Worm (Caenorhabditis elegans) whole organism, L4 larva: ENCODE data around the gene pbo-4.

Experiments used
- F26F4.8 ChIP-seq: fragments of 200-800 bp; sonication (Bioruptor generic); conservative IDR thresholded peaks from 2 replicates; pipeline ENCODE4 v1.3.6; 2022; ENCODE audit warnings: missing genetic modification characterization, missing compliant biosample characterization
- R02D3.7 ChIP-seq: fragments of 150-350 bp; sonication (generic microtip); optimal IDR thresholded peaks from 3 replicates; lab custom pipeline; 2014; ENCODE audit warnings: missing biosample characterization, missing genetic modification characterization
- Y48G9A.11 ChIP-seq: fragments of 200-800 bp; sonication (Bioruptor generic); IDR thresholded peaks from 2 replicates; pipeline ENCODE4 v1.3.6; 2022; ENCODE audit warnings: missing genetic modification reagents, missing genetic modification characterization, missing compliant biosample characterization
- ZK337.2 ChIP-seq: fragments of 200-800 bp; sonication (Bioruptor generic); IDR thresholded peaks from 2 replicates; pipeline ENCODE4 v1.3.6; 2022; ENCODE audit warnings: missing genetic modification reagents, missing genetic modification characterization, missing compliant biosample characterization
- aha-1 ChIP-seq: fragments of 150-350 bp; peaks from one replicate; lab custom pipeline; 2014; ENCODE audit warnings: missing biosample characterization, missing genetic modification characterization
- arid-1 ChIP-seq: fragments of 200-800 bp; sonication (Bioruptor generic); conservative IDR thresholded peaks from 2 replicates; pipeline ENCODE4 v1.3.6; 2022; ENCODE audit warnings: missing genetic modification reagents, missing genetic modification characterization, missing compliant biosample characterization
- ceh-28 ChIP-seq: fragments of 150-350 bp; optimal IDR thresholded peaks from 2 replicates; lab custom pipeline; 2014; ENCODE audit warnings: missing biosample characterization, missing genetic modification reagents, missing genetic modification characterization
- ceh-32 ChIP-seq: sonication (generic microtip); optimal IDR thresholded peaks from 2 replicates; lab custom pipeline; 2016; ENCODE audit warnings: mild to moderate bottlenecking, missing genetic modification characterization, missing compliant biosample characterization; ENCODE audit not compliant: poor library complexity
- ceh-62 ChIP-seq: sonication (generic microtip); optimal IDR thresholded peaks from 2 replicates; lab custom pipeline; 2017; ENCODE audit warnings: missing biosample characterization, missing genetic modification characterization
- daf-16 ChIP-seq, 3 experiments: sonication (generic microtip); optimal IDR thresholded peaks; 2 replicates each; lab custom pipeline; 2016 to 2017; ENCODE audit warnings: missing genetic modification characterization in 3 of 3, missing genetic modification reagents in 3 of 3, mild to moderate bottlenecking in 2 of 3, missing compliant biosample characterization in 2 of 3, missing biosample characterization in 1 of 3, moderate library complexity in 1 of 3
- dmd-6 ChIP-seq: fragments of 200-800 bp; sonication (Bioruptor generic); IDR thresholded peaks from 2 replicates; pipeline ENCODE4 v1.3.6; 2022; ENCODE audit warnings: missing genetic modification reagents, missing genetic modification characterization, missing compliant biosample characterization
- dmd-8 ChIP-seq: fragments of 200-800 bp; sonication (Bioruptor generic); IDR thresholded peaks from 2 replicates; pipeline ENCODE4 v1.3.6; 2022; ENCODE audit warnings: missing genetic modification characterization, missing compliant biosample characterization
- dpl-1 ChIP-seq: fragments of 150-350 bp; optimal IDR thresholded peaks from 2 replicates; lab custom pipeline; 2014; ENCODE audit warnings: missing biosample characterization, missing genetic modification reagents, missing genetic modification characterization
- duxl-1 ChIP-seq: sonication (generic microtip); optimal IDR thresholded peaks from 2 replicates; lab custom pipeline; 2016; ENCODE audit warnings: mild to moderate bottlenecking, missing genetic modification characterization, moderate library complexity, missing compliant biosample characterization; ENCODE audit not compliant: poor library complexity
- dve-1 ChIP-seq: sonication (generic microtip); optimal IDR thresholded peaks from 2 replicates; lab custom pipeline; 2017; ENCODE audit warnings: antibody characterized with exemption, mild to moderate bottlenecking, missing genetic modification characterization, missing compliant biosample characterization; ENCODE audit not compliant: insufficient read depth
- fkh-10 ChIP-seq: fragments of 150-350 bp; optimal IDR thresholded peaks from 2 replicates; lab custom pipeline; 2014; ENCODE audit warnings: missing biosample characterization, missing genetic modification reagents, missing genetic modification characterization
- hif-1 ChIP-seq, 2 experiments: sonication (generic microtip); optimal IDR thresholded peaks; 2 replicates each; lab custom pipeline; 2016 to 2017; ENCODE audit warnings: missing compliant biosample characterization in 2 of 2, missing genetic modification characterization in 2 of 2, missing genetic modification reagents in 2 of 2, missing genotype in 2 of 2, mild to moderate bottlenecking in 1 of 2
- hlh-30 ChIP-seq: sonication (generic microtip); optimal IDR thresholded peaks from 2 replicates; lab custom pipeline; 2017; ENCODE audit warnings: antibody characterized with exemption, mild to moderate bottlenecking, missing genetic modification characterization, missing compliant biosample characterization; ENCODE audit not compliant: insufficient read depth
- hmg-1.1 ChIP-seq: fragments of 200-800 bp; sonication (Bioruptor generic); IDR thresholded peaks from 2 replicates; pipeline ENCODE4 v1.3.6; 2022; ENCODE audit warnings: missing genetic modification reagents, missing genetic modification characterization, missing compliant biosample characterization
- lim-7 ChIP-seq: fragments of 200-800 bp; sonication (Bioruptor generic); IDR thresholded peaks from 2 replicates; pipeline ENCODE4 v1.3.6; 2022; ENCODE audit warnings: missing genetic modification characterization, missing compliant biosample characterization
- lin-13 ChIP-seq: fragments of 150-350 bp; optimal IDR thresholded peaks from 2 replicates; lab custom pipeline; 2014; ENCODE audit warnings: missing biosample characterization, missing genetic modification reagents, missing genetic modification characterization
- lin-29 ChIP-seq: fragments of 200-800 bp; sonication (Bioruptor generic); IDR thresholded peaks from 2 replicates; pipeline ENCODE4 v1.3.6; 2022; ENCODE audit warnings: missing genetic modification reagents, missing genetic modification characterization, missing compliant biosample characterization
- lin-38 ChIP-seq: fragments of 200-800 bp; sonication (Bioruptor generic); IDR thresholded peaks from 2 replicates; pipeline ENCODE4 v1.3.6; 2022; ENCODE audit warnings: missing genetic modification reagents, missing genetic modification characterization, missing compliant biosample characterization
- lin-39 ChIP-seq: fragments of 150-350 bp; optimal IDR thresholded peaks from 2 replicates; lab custom pipeline; 2014; ENCODE audit warnings: missing biosample characterization, missing genetic modification reagents, missing genetic modification characterization
- lir-3 ChIP-seq: sonication (generic microtip); optimal IDR thresholded peaks from 2 replicates; lab custom pipeline; 2016; ENCODE audit warnings: mild to moderate bottlenecking, missing genetic modification characterization, missing compliant biosample characterization
- madf-5 ChIP-seq, 2 experiments: fragments of 200-800 bp; sonication (Bioruptor generic); IDR thresholded peaks; 2 replicates each; pipeline ENCODE4 v1.3.6; 2022; ENCODE audit warnings: missing compliant biosample characterization in 2 of 2, missing genetic modification characterization in 2 of 2
- mep-1 ChIP-seq: fragments of 150-350 bp; sonication (generic microtip); optimal IDR thresholded peaks from 3 replicates; lab custom pipeline; 2014; ENCODE audit warnings: missing biosample characterization, missing genetic modification characterization
- mes-2 ChIP-seq: sonication (generic microtip); optimal IDR thresholded peaks from 2 replicates; lab custom pipeline; 2016; ENCODE audit warnings: missing genotype, mild to moderate bottlenecking, missing genetic modification characterization, missing compliant biosample characterization; ENCODE audit not compliant: poor library complexity, severe bottlenecking
- nhr-111 ChIP-seq: fragments of 200-800 bp; sonication (Bioruptor generic); optimal IDR thresholded peaks from 2 replicates; lab custom pipeline; 2018; ENCODE audit warnings: mild to moderate bottlenecking, missing genetic modification characterization, missing compliant biosample characterization
- nhr-25 ChIP-seq: sonication (generic microtip); optimal IDR thresholded peaks from 2 replicates; lab custom pipeline; 2017; ENCODE audit warnings: missing genetic modification characterization, mild to moderate bottlenecking, missing compliant biosample characterization, antibody characterized with exemption, moderate library complexity, borderline replicate concordance; ENCODE audit not compliant: insufficient read depth
- nhr-42 ChIP-seq: fragments of 200-800 bp; sonication (Bioruptor generic); IDR thresholded peaks from 2 replicates; pipeline ENCODE4 v1.3.6; 2022; ENCODE audit warnings: missing genetic modification characterization, missing compliant biosample characterization
- nhr-48 ChIP-seq: sonication (generic microtip); optimal IDR thresholded peaks from 2 replicates; lab custom pipeline; 2016; ENCODE audit warnings: mild to moderate bottlenecking, missing genetic modification characterization, missing compliant biosample characterization
- nhr-6 ChIP-seq: fragments of 150-350 bp; optimal IDR thresholded peaks from 2 replicates; lab custom pipeline; 2014; ENCODE audit warnings: missing biosample characterization, missing genetic modification characterization
- nhr-77 ChIP-seq: fragments of 150-350 bp; optimal IDR thresholded peaks from 2 replicates; lab custom pipeline; 2014; ENCODE audit warnings: missing biosample characterization, missing genetic modification characterization
- pha-4 ChIP-seq, 2 experiments: fragments of 150-350 bp in 1 of 2; fragments of 200-800 bp in 1 of 2; sonication (Bioruptor generic) in 1 of 2; IDR thresholded peaks in 1 of 2; optimal IDR thresholded peaks in 1 of 2; 2 replicates each; pipeline versions ENCODE4 v1.3.6 to Lab custom; 2014 to 2022; ENCODE audit warnings: missing genetic modification characterization in 2 of 2, missing genetic modification reagents in 2 of 2, missing biosample characterization in 1 of 2, missing compliant biosample characterization in 1 of 2
- php-3 ChIP-seq: fragments of 200-800 bp; sonication (Bioruptor generic); IDR thresholded peaks from 2 replicates; pipeline ENCODE4 v1.3.6; 2022; ENCODE audit warnings: missing genetic modification reagents, missing genetic modification characterization, missing compliant biosample characterization
- sdz-12 ChIP-seq: fragments of 200-800 bp; sonication (Bioruptor generic); optimal IDR thresholded peaks from 2 replicates; lab custom pipeline; 2018; ENCODE audit warnings: mild to moderate bottlenecking, missing genetic modification characterization, missing compliant biosample characterization
- set-16 ChIP-seq: fragments of 200-800 bp; sonication (Bioruptor generic); IDR thresholded peaks from 2 replicates; pipeline ENCODE4 v1.3.6; 2022; ENCODE audit warnings: missing genetic modification reagents, missing genetic modification characterization, missing compliant biosample characterization
- skn-1 ChIP-seq: fragments of 150-350 bp; optimal IDR thresholded peaks from 2 replicates; lab custom pipeline; 2014; ENCODE audit warnings: missing biosample characterization, missing genetic modification characterization
- spr-1 ChIP-seq: sonication (generic microtip); optimal IDR thresholded peaks from 2 replicates; lab custom pipeline; 2016; ENCODE audit warnings: mild to moderate bottlenecking, missing genetic modification characterization, missing compliant biosample characterization
- spr-3 ChIP-seq: fragments of 200-800 bp; sonication (Bioruptor generic); optimal IDR thresholded peaks from 2 replicates; lab custom pipeline; 2018; ENCODE audit warnings: mild to moderate bottlenecking, missing genetic modification characterization, missing compliant biosample characterization
- tra-1 ChIP-seq: fragments of 200-800 bp; sonication (Bioruptor generic); IDR thresholded peaks from 2 replicates; pipeline ENCODE4 v1.3.6; 2022; ENCODE audit warnings: missing genetic modification reagents, missing genetic modification characterization, missing compliant biosample characterization
- unc-62 ChIP-seq, 3 experiments: fragments of 150-350 bp in 1 of 3; sonication (generic microtip); optimal IDR thresholded peaks in 2 of 3; peaks in 1 of 3; 1 replicate in 1 of 3; 2 replicates in 2 of 3; lab custom pipeline; 2014 to 2017; ENCODE audit warnings: missing biosample characterization in 3 of 3, missing genetic modification characterization in 3 of 3, missing genetic modification reagents in 3 of 3, missing genotype in 1 of 3
- vab-7 ChIP-seq: fragments of 200-800 bp; sonication (Bioruptor generic); IDR thresholded peaks from 2 replicates; pipeline ENCODE4 v1.3.6; 2022; ENCODE audit warnings: missing genetic modification reagents, missing genetic modification characterization, missing compliant biosample characterization
- zfp-2 ChIP-seq: sonication (generic microtip); optimal IDR thresholded peaks from 2 replicates; lab custom pipeline; 2016; ENCODE audit warnings: mild to moderate bottlenecking, missing genetic modification characterization, missing compliant biosample characterization
- zip-11 ChIP-seq: fragments of 200-800 bp; sonication (Bioruptor generic); IDR thresholded peaks from 2 replicates; pipeline ENCODE4 v1.3.6; 2022; ENCODE audit warnings: missing genetic modification characterization, missing compliant biosample characterization
- ztf-7 ChIP-seq: fragments of 150-350 bp; optimal IDR thresholded peaks from 2 replicates; lab custom pipeline; 2014; ENCODE audit warnings: missing biosample characterization, missing genetic modification characterization

pbo-4 gene

DNA sequence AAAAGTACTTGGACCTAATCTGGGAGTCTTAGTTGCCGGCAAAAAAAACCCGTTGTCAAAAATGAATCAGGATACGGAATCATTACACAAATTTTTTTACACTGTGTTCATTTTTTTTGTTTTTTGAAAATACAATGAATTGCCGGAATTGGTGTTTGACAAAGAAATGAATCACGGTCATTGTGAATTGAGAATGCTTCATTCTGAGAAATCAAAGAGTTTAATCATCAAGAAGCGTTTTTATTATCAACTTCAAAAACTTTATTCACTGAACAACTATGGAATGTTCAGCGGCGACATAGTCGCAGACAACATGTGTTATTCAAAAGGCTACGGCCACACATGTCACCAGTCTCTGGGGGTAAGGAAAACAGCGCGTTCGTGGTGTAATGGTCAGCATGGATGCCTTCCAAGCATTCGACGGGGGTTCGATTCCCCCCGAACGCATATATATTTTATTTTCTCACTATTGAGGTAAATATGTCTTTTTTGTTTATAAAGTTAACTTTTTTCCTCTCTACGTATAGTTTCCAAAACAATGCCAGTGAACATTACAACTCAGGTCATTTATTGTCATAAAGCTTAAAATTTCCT, 9.6 kb downstream of the pbo-4 start, which contains the start of gene nas-10 (continued):
- TF ChIP-seq spr-3 (GFP tag; lab: Kevin White, UChicago), result peak; percentile 75
- TF ChIP-seq unc-62 (GFP tag; optimal IDR thresholded peaks at IDR 0.05 in 1 of 2; lab: Kevin White, UChicago), result peak in 1 of 2 experiments; percentile 21
- TF ChIP-seq unc-62 (tag; optimal IDR thresholded peaks at IDR 0.05; lab: Kevin White, UChicago), result no peak
- TF ChIP-seq lir-3 (tag; lab: Kevin White, UChicago), result peak; percentile 35
- peak; percentile 90 for TF ChIP-seq tra-1 (GFP tag; lab: Robert Waterston, UW)
- TF ChIP-seq hmg-1.1 (GFP tag; lab: Robert Waterston, UW), result peak; percentile 96
- TF ChIP-seq vab-7 (GFP tag; lab: Robert Waterston, UW), result peak; percentile 90
- TF ChIP-seq hlh-30 (tag; lab: Kevin White, UChicago), result peak; percentile 44
- peak; percentile 79 for TF ChIP-seq mes-2
- TF ChIP-seq aha-1 (tag; lab: Kevin White, UChicago), result peak; percentile 94
- TF ChIP-seq dpl-1 (GFP tag; lab: Kevin White, UChicago), result peak; percentile 5
- TF ChIP-seq hif-1 (tag; optimal IDR thresholded peaks at IDR 0.05; lab: Kevin White, UChicago), result peak; percentile 5 to 60
- TF ChIP-seq spr-1 (tag; lab: Kevin White, UChicago), result peak; percentile 71
- peak; percentile 82 for TF ChIP-seq dmd-8 (GFP tag; lab: Robert Waterston, UW)
- TF ChIP-seq lin-39 (tag; lab: Kevin White, UChicago), result no peak
- peak; percentile 76 for TF ChIP-seq dmd-6
- peak; percentile 53 for TF ChIP-seq nhr-77
- TF ChIP-seq lin-38 (GFP tag; lab: Robert Waterston, UW), result no peak
- TF ChIP-seq zfp-2 (tag; lab: Kevin White, UChicago), result peak; percentile 3
- TF ChIP-seq fkh-10 (GFP tag; lab: Kevin White, UChicago), result no peak
- TF ChIP-seq Y48G9A.11, result peak; percentile 69; the same call in 1 of the 2 replicates
- TF ChIP-seq arid-1 (GFP tag; lab: Robert Waterston, UW), result peak; percentile 91
- TF ChIP-seq nhr-48 (tag; lab: Kevin White, UChicago), result peak; percentile 70
- TF ChIP-seq ceh-32 (tag; lab: Kevin White, UChicago), result no peak
- TF ChIP-seq daf-16 (GFP tag; optimal IDR thresholded peaks at IDR 0.05; lab: Kevin White, UChicago), result peak in 1 of 2 experiments; percentile 72
- TF ChIP-seq daf-16 (tag; optimal IDR thresholded peaks at IDR 0.05; lab: Kevin White, UChicago), result peak; percentile 83
- no peak for TF ChIP-seq dve-1 (tag; lab: Kevin White, UChicago)
- 0 out of 2 replicates have a peak, but pooled peaks have one; percentile 48 for TF ChIP-seq zip-11 (GFP tag; lab: Robert Waterston, UW)
- TF ChIP-seq ztf-7, result no peak
- peak; percentile 82 for TF ChIP-seq F26F4.8 (GFP tag; lab: Robert Waterston, UW)
- TF ChIP-seq ceh-28 (tag; lab: Kevin White, UChicago), result no peak
- no peak; the same call in 1 of the 2 replicates for TF ChIP-seq pha-4 (GFP tag; IDR thresholded peaks at IDR 0.05; lab: Robert Waterston, UW)
- TF ChIP-seq pha-4 (tag; optimal IDR thresholded peaks at IDR 0.05; lab: Kevin White, UChicago), result no peak
- no peak for TF ChIP-seq mep-1 (tag; lab: Kevin White, UChicago)
- TF ChIP-seq nhr-6 (tag; lab: Kevin White, UChicago), result no peak
- peak; percentile 34 to 87; a peak in 2 of 4 replicates for TF ChIP-seq madf-5 (GFP tag; IDR thresholded peaks at IDR 0.05; lab: Robert Waterston, UW)
- no peak for TF ChIP-seq ceh-62
- TF ChIP-seq lin-13 (GFP tag; lab: Kevin White, UChicago), result peak; percentile 49
- TF ChIP-seq nhr-25 (tag; lab: Kevin White, UChicago), result peak; percentile 26
- peak; percentile 68 for TF ChIP-seq ZK337.2 (GFP tag; lab: Robert Waterston, UW)
- peak; percentile 51; the same call in 1 of the 2 replicates for TF ChIP-seq nhr-42 (GFP tag; lab: Robert Waterston, UW)
- no peak for TF ChIP-seq set-16
- TF ChIP-seq R02D3.7 (tag; lab: Kevin White, UChicago), result no peak
- TF ChIP-seq sdz-12, result peak; percentile 64
- TF ChIP-seq lim-7 (GFP tag; lab: Robert Waterston, UW), result peak; percentile 91
- TF ChIP-seq skn-1 (tag; lab: Kevin White, UChicago), result no peak
- 0 out of 2 replicates have a peak, but pooled peaks have one; percentile 47 for TF ChIP-seq lin-29
- peak; percentile 74 for TF ChIP-seq duxl-1
- TF ChIP-seq nhr-111, result peak; percentile 79
- TF ChIP-seq php-3 (GFP tag; lab: Robert Waterston, UW), result peak; percentile 70
